Worm (Caenorhabditis elegans) whole organism, early embryonic: ENCODE measurements around the gene F19B10.4.

Experiments
- B0310.2 ChIP-seq: sonication (generic microtip); optimal IDR thresholded peaks from 2 replicates; lab custom pipeline; 2016; ENCODE audit warnings: mild to moderate bottlenecking, missing genetic modification characterization, missing compliant biosample characterization
- F13C5.2 ChIP-seq: sonication (generic microtip); optimal IDR thresholded peaks from 2 replicates; lab custom pipeline; 2017; ENCODE audit warnings: mild to moderate bottlenecking, missing genetic modification characterization, inconsistent platforms, missing compliant biosample characterization
- aly-1 ChIP-seq: sonication (generic microtip); optimal IDR thresholded peaks from 2 replicates; lab custom pipeline; 2016; ENCODE audit warnings: missing genetic modification characterization, missing compliant biosample characterization
- ama-1 ChIP-seq: fragments of 150-350 bp; optimal IDR thresholded peaks from 2 replicates; lab custom pipeline; 2014
- ceh-13 ChIP-seq: fragments of 200-800 bp; sonication (Bioruptor generic); optimal IDR thresholded peaks from 2 replicates; lab custom pipeline; 2018; ENCODE audit warnings: mild to moderate bottlenecking, missing genetic modification characterization, missing compliant biosample characterization
- ceh-36 ChIP-seq: sonication (generic microtip); optimal IDR thresholded peaks from 2 replicates; lab custom pipeline; 2016; ENCODE audit warnings: missing genetic modification characterization, inconsistent platforms, missing compliant biosample characterization
- ets-7 ChIP-seq: sonication (generic microtip); optimal IDR thresholded peaks from 2 replicates; lab custom pipeline; 2016; ENCODE audit warnings: missing genotype, missing genetic modification characterization, missing compliant biosample characterization
- flt-1 ChIP-seq: fragments of 200-800 bp; sonication (Bioruptor generic); IDR thresholded peaks from 2 replicates; pipeline ENCODE4 v1.3.6; 2022; ENCODE audit warnings: missing genetic modification characterization, missing compliant biosample characterization
- hmbx-1 ChIP-seq: sonication (generic microtip); optimal IDR thresholded peaks from 2 replicates; lab custom pipeline; 2016; ENCODE audit warnings: mild to moderate bottlenecking, missing genetic modification characterization, missing compliant biosample characterization
- hmg-4 ChIP-seq: fragments of 200-800 bp; sonication (Bioruptor generic); optimal IDR thresholded peaks from 2 replicates; lab custom pipeline; 2018; ENCODE audit warnings: mild to moderate bottlenecking, missing genetic modification characterization, missing compliant biosample characterization
- hnd-1 ChIP-seq: sonication (generic microtip); optimal IDR thresholded peaks from 2 replicates; lab custom pipeline; 2016; ENCODE audit warnings: missing genetic modification characterization, missing compliant biosample characterization
- pes-1 ChIP-seq: fragments of 200-800 bp; sonication (Bioruptor generic); IDR thresholded peaks from 2 replicates; pipeline ENCODE4 v1.3.6; 2022; ENCODE audit warnings: missing genetic modification reagents, missing genetic modification characterization, missing compliant biosample characterization
- scrt-1 ChIP-seq: fragments of 200-800 bp; sonication (Bioruptor generic); IDR thresholded peaks from 2 replicates; pipeline ENCODE4 v1.3.6; 2022; ENCODE audit warnings: missing genetic modification characterization, missing compliant biosample characterization
- sea-1 ChIP-seq: fragments of 200-800 bp; sonication (Bioruptor generic); conservative IDR thresholded peaks from 2 replicates; pipeline ENCODE4 v1.3.6; 2022; ENCODE audit warnings: missing genetic modification characterization, missing compliant biosample characterization
- tbx-11 ChIP-seq: fragments of 200-800 bp; sonication (Bioruptor generic); IDR thresholded peaks from 2 replicates; pipeline ENCODE4 v1.3.6; 2022; ENCODE audit warnings: missing genetic modification characterization, missing compliant biosample characterization
- tbx-37 ChIP-seq: fragments of 200-800 bp; sonication (Bioruptor generic); conservative IDR thresholded peaks from 2 replicates; pipeline ENCODE4 v1.3.6; 2022; ENCODE audit warnings: missing genetic modification reagents, missing genetic modification characterization, missing compliant biosample characterization
- tra-4 ChIP-seq: sonication (generic microtip); optimal IDR thresholded peaks from 2 replicates; lab custom pipeline; 2017; ENCODE audit warnings: missing genetic modification characterization, missing compliant biosample characterization

The F19B10.4 gene

DNA sequence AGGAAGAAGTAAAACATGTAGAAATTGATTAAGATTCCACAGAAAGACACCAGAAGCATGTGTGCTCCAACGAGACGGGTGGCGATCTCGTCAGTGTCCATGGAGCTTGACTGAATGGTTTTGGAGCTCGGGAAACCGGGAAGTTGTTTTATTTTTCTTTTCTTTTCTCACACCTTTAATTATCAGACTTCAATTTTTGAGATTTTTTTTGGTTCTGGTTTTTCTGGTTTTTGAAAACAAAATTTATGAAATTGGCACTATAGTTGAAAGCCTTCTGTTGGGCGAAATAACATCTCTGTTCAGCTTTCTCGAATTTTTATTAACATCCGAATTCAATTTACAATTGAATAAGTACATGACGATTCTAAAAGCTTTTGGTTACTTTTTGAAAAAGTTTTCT lies 39.7 kb downstream of the F19B10.4 start, which contains the start of gene srx-104:
Gene srx-104 (minus strand): TSS at position 101 of the 400 bp plus-strand sequence.
- no peak for TF ChIP-seq flt-1 (GFP tag; lab: Robert Waterston, UW)
- TF ChIP-seq scrt-1: no peak
- TF ChIP-seq B0310.2: no peak
- no peak for TF ChIP-seq ets-7 (tag; lab: Kevin White, UChicago)
- TF ChIP-seq pes-1: no peak
- no peak for TF ChIP-seq hnd-1 (tag; lab: Kevin White, UChicago)
- no peak for TF ChIP-seq ceh-36 (tag; lab: Kevin White, UChicago)
- TF ChIP-seq F13C5.2 (tag; lab: Kevin White, UChicago): no peak
- no peak for TF ChIP-seq tbx-11 (GFP tag; lab: Robert Waterston, UW)
- no peak for TF ChIP-seq hmg-4 (GFP tag; lab: Kevin White, UChicago)
- no peak for TF ChIP-seq tbx-37
- TF ChIP-seq hmbx-1 (tag; lab: Kevin White, UChicago): no peak
- TF ChIP-seq tra-4 (tag; lab: Kevin White, UChicago): no peak
- TF ChIP-seq sea-1 (GFP tag; lab: Robert Waterston, UW): no peak
- TF ChIP-seq ama-1 (lab: Kevin White, UChicago): no peak
- TF ChIP-seq aly-1 (tag; lab: Kevin White, UChicago): no peak
- no peak for TF ChIP-seq ceh-13 (GFP tag; lab: Kevin White, UChicago)

DNA sequence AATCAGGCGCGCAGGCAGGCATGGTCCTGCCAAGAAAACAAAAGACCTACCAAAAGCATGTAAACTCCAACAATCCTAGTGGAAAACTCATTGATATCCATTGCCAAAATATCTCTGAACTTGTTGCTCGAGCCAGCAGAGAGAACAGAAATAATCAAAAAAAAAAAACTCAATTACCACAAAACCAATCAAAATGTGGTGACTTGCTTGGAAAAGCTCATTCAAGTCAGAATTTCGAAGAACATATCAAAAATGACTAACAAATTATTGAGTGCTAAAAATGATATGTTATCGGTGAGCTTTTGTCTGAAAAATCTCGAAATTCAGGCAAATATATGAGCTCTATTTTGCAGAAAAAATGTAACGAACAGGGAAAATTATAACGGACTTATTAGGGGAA lies 41.4 kb downstream of the F19B10.4 start, which contains the start of gene srx-105:
Gene srx-105 (minus strand): TSS at position 101 of the 400 bp plus-strand sequence.
- TF ChIP-seq F13C5.2 (tag; lab: Kevin White, UChicago): no peak
- no peak for TF ChIP-seq B0310.2
- no peak for TF ChIP-seq tra-4 (tag; lab: Kevin White, UChicago)
- no peak for TF ChIP-seq flt-1 (GFP tag; lab: Robert Waterston, UW)
- no peak for TF ChIP-seq tbx-11 (GFP tag; lab: Robert Waterston, UW)
- no peak for TF ChIP-seq aly-1 (tag; lab: Kevin White, UChicago)
- no peak for TF ChIP-seq hmg-4 (GFP tag; lab: Kevin White, UChicago)
- no peak for TF ChIP-seq ets-7 (tag; lab: Kevin White, UChicago)
- no peak for TF ChIP-seq hnd-1 (tag; lab: Kevin White, UChicago)
- TF ChIP-seq hmbx-1 (tag; lab: Kevin White, UChicago): no peak
- no peak for TF ChIP-seq tbx-37
- TF ChIP-seq ceh-13 (GFP tag; lab: Kevin White, UChicago): no peak
- no peak for TF ChIP-seq sea-1 (GFP tag; lab: Robert Waterston, UW)
- TF ChIP-seq ama-1 (lab: Kevin White, UChicago): no peak
- no peak for TF ChIP-seq ceh-36 (tag; lab: Kevin White, UChicago)
- TF ChIP-seq pes-1: no peak
- no peak for TF ChIP-seq scrt-1

DNA sequence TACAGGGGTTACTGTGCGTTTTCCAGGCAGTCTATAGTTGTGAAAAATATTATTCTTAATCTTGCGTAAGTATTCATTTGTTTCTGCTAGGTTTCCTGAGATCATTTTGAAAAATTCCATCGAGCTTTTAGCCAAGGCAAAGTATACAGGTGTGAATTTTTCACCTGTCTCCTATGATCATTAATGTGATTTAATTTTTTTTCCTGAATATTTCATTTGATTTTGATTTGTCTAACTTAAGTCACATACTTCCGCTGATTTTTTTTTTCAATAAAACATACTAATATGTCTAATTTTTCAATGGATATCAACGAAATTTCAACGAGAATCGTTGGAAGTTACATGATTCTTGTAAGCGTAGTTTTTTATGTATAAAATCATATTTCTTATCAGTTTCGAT lies 45.4 kb downstream of the F19B10.4 start, which contains the start of gene srx-108:
Gene srx-108 (plus strand): TSS at position 301 of the 400 bp plus-strand sequence.
- TF ChIP-seq hnd-1 (tag; lab: Kevin White, UChicago) (no peak), aly-1 (tag; lab: Kevin White, UChicago) (no peak), F13C5.2 (tag; lab: Kevin White, UChicago) (no peak), ama-1 (lab: Kevin White, UChicago) (no peak), tra-4 (tag; lab: Kevin White, UChicago) (no peak), ceh-13 (GFP tag; lab: Kevin White, UChicago) (no peak), pes-1 (no peak), B0310.2 (no peak), sea-1 (GFP tag; lab: Robert Waterston, UW) (no peak), ets-7 (tag; lab: Kevin White, UChicago) (no peak)

DNA sequence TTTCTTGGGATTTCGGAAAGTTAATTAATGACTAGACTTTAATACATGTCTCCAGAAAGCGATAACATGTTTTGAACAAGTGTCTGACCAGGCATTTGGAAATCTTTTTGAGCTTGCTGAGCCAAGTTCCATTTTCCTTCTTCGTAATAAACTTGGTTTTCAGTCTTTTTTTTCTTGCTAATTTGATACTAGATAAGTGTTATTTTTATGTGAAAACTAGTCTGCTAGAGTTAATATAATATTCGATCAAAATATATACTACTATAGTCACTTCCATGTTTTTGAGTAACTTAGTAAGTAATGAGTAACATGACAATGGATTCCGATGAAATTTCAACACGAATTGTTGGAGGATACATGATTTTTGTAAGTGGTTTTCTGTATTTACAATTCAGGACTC lies 49.4 kb downstream of the F19B10.4 start, which contains the start of gene srx-110:
Gene srx-110 (plus strand): TSS at position 301 of the 400 bp plus-strand sequence.
- TF ChIP-seq ceh-36 (tag; lab: Kevin White, UChicago) (no peak), hnd-1 (tag; lab: Kevin White, UChicago) (no peak), tbx-37 (no peak), hmbx-1 (tag; lab: Kevin White, UChicago) (no peak), ets-7 (tag; lab: Kevin White, UChicago) (no peak), flt-1 (GFP tag; lab: Robert Waterston, UW) (no peak), B0310.2 (no peak), scrt-1 (no peak), ama-1 (lab: Kevin White, UChicago) (no peak), tbx-11 (GFP tag; lab: Robert Waterston, UW) (no peak)

DNA sequence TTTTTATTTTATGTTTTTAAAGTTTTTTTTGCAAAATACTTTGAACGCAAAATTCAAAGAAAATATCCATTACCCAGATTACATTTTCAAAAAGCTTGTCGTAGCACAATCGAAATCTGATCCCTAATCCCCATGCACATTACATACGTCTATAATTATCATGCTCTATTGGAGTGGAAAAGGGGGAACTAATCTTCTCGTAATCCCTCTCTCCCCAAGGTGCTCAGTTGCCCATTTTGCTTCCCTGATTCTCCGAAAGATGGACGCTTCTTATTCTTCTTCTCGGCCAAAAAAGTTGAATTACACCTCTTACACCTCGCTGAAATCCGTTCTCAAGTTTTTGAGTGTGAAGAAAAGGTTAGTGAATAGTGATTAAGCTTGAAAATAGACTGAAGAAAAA lies 51.2 kb downstream of the F19B10.4 start, which contains the start of gene fbxc-53:
Gene fbxc-53 (plus strand): TSS at position 245 of the 400 bp plus-strand sequence.
- TF ChIP-seq B0310.2 (no peak), tra-4 (tag; lab: Kevin White, UChicago) (no peak), aly-1 (tag; lab: Kevin White, UChicago) (no peak), ceh-36 (tag; lab: Kevin White, UChicago) (peak; percentile 51), ceh-13 (GFP tag; lab: Kevin White, UChicago) (no peak), hmg-4 (GFP tag; lab: Kevin White, UChicago) (no peak)
